Fruit fly (Drosophila melanogaster) whole organism: ENCODE results near the gene CanA-14F.

ENCODE experiments used
- CG8478 ChIP-seq: fragments of >200 bp; optimal IDR thresholded peaks from 2 replicates; lab custom pipeline; 2018; ENCODE audit warnings: inconsistent platforms
- Dll ChIP-seq: fragments of >200 bp; optimal IDR thresholded peaks from 2 replicates; lab custom pipeline; 2017
- EcR ChIP-seq, 2 experiments: fragments of >200 bp; optimal IDR thresholded peaks; 2 replicates each; lab custom pipeline; 2017; ENCODE audit warnings: missing biosample characterization in 2 of 2, missing genetic modification characterization in 2 of 2, missing genetic modification reagents in 2 of 2
- pan ChIP-seq: fragments of >200 bp; optimal IDR thresholded peaks from 2 replicates; lab custom pipeline; 2017
- psq ChIP-seq: fragments of >200 bp; optimal IDR thresholded peaks from 2 replicates; lab custom pipeline; 2017
- usp ChIP-seq: fragments of >200 bp; optimal IDR thresholded peaks from 2 replicates; lab custom pipeline; 2017; ENCODE audit warnings: missing biosample characterization, missing genetic modification characterization, mixed read lengths

CanA-14F gene

dm6 chrX:16587021-16587667, at the start of gene CanA-14F:
Gene CanA-14F (minus strand): TSS chrX:16587172.
- TF ChIP-seq EcR (GFP tag; optimal IDR thresholded peaks at IDR 0.05; lab: Kevin White, UChicago), result no peak

- TF ChIP-seq CG8478 (lab: Kevin White, UChicago), result no peak
- no peak for TF ChIP-seq Dll (lab: Kevin White, UChicago)
- no peak for TF ChIP-seq pan (lab: Kevin White, UChicago)
- no peak for TF ChIP-seq psq
- no peak for TF ChIP-seq EcR (GFP tag; optimal IDR thresholded peaks at IDR 0.05; lab: Kevin White, UChicago)
- no peak for TF ChIP-seq usp
These were observed 46.4 kb upstream of the CanA-14F start for dm6 chrX:16633181-16633957.

dm6 chrX:16632135-16632534, 45.2 kb upstream of the CanA-14F start, which contains the start of gene CG9777:
Gene CG9777 (minus strand): TSS chrX:16632235.
- TF ChIP-seq pan (lab: Kevin White, UChicago), result no peak
- TF ChIP-seq psq, result no peak
- no peak for TF ChIP-seq usp
- no peak for TF ChIP-seq EcR (GFP tag; optimal IDR thresholded peaks at IDR 0.05; lab: Kevin White, UChicago)
- TF ChIP-seq Dll (lab: Kevin White, UChicago), result no peak
- TF ChIP-seq CG8478 (lab: Kevin White, UChicago), result no peak

dm6 chrX:16624519-16624918, 37.5 kb upstream of the CanA-14F start:
- no peak for TF ChIP-seq psq
- TF ChIP-seq CG8478 (lab: Kevin White, UChicago), result no peak
- no peak for TF ChIP-seq usp
- TF ChIP-seq Dll (lab: Kevin White, UChicago), result no peak
- TF ChIP-seq pan (lab: Kevin White, UChicago), result no peak
- no peak for TF ChIP-seq EcR (GFP tag; optimal IDR thresholded peaks at IDR 0.05; lab: Kevin White, UChicago)

- TF ChIP-seq CG8478 (lab: Kevin White, UChicago) (no peak), pan (lab: Kevin White, UChicago) (no peak), psq (no peak), EcR (GFP tag; optimal IDR thresholded peaks at IDR 0.05; lab: Kevin White, UChicago) (no peak)
These were observed 36.6 kb upstream of the CanA-14F start for dm6 chrX:16623524-16623923.

- TF ChIP-seq psq (no peak), Dll (lab: Kevin White, UChicago) (no peak), EcR (GFP tag; optimal IDR thresholded peaks at IDR 0.05; lab: Kevin White, UChicago) (no peak), pan (lab: Kevin White, UChicago) (no peak), usp (no peak), CG8478 (lab: Kevin White, UChicago) (no peak)
These were observed 34.5 kb upstream of the CanA-14F start, which contains the start of gene CG9782 for dm6 chrX:16621462-16621861. Gene CG9782 (minus strand): TSS chrX:16621589.

dm6 chrX:16618724-16619123, 31.8 kb upstream of the CanA-14F start:
- TF ChIP-seq psq, result no peak
- no peak for TF ChIP-seq pan (lab: Kevin White, UChicago)
- TF ChIP-seq EcR (GFP tag; optimal IDR thresholded peaks at IDR 0.05; lab: Kevin White, UChicago), result no peak
- no peak for TF ChIP-seq CG8478 (lab: Kevin White, UChicago)
- TF ChIP-seq Dll (lab: Kevin White, UChicago), result no peak
- TF ChIP-seq usp, result no peak

dm6 chrX:16616773-16617738, 30.1 kb upstream of the CanA-14F start:
- TF ChIP-seq CG8478 (lab: Kevin White, UChicago) (no peak), EcR (GFP tag; optimal IDR thresholded peaks at IDR 0.05; lab: Kevin White, UChicago) (no peak), usp (no peak), psq (no peak), pan (lab: Kevin White, UChicago) (no peak), Dll (lab: Kevin White, UChicago) (no peak)

dm6 chrX:16610601-16611058, 23.7 kb upstream of the CanA-14F start, which contains the start of gene mbt:
Gene mbt (plus strand): TSS chrX:16610685.
- TF ChIP-seq Dll (lab: Kevin White, UChicago), result no peak
- TF ChIP-seq CG8478 (lab: Kevin White, UChicago), result no peak
- no peak for TF ChIP-seq EcR (GFP tag; optimal IDR thresholded peaks at IDR 0.05; lab: Kevin White, UChicago)
- TF ChIP-seq usp, result no peak
- no peak for TF ChIP-seq psq
- TF ChIP-seq pan (lab: Kevin White, UChicago), result no peak

dm6 chrX:16607828-16608227, 20.9 kb upstream of the CanA-14F start:
- TF ChIP-seq CG8478 (lab: Kevin White, UChicago) (peak; percentile 70), pan (lab: Kevin White, UChicago) (no peak)

- no peak for TF ChIP-seq EcR (GFP tag; optimal IDR thresholded peaks at IDR 0.05; lab: Kevin White, UChicago)
- no peak for TF ChIP-seq psq
- peak; percentile 20 for TF ChIP-seq CG8478 (lab: Kevin White, UChicago)
These were observed 12.8 kb upstream of the CanA-14F start for dm6 chrX:16599770-16600169.
